Fruit fly (Drosophila melanogaster) whole organism: ENCODE results near the gene Uggt.

Source experiments
- CG8478 ChIP-seq: fragments of >200 bp; optimal IDR thresholded peaks from 2 replicates; lab custom pipeline; 2018; ENCODE audit warnings: inconsistent platforms
- Dll ChIP-seq: fragments of >200 bp; optimal IDR thresholded peaks from 2 replicates; lab custom pipeline; 2017
- EcR ChIP-seq, 2 experiments: fragments of >200 bp; optimal IDR thresholded peaks; 2 replicates each; lab custom pipeline; 2017; ENCODE audit warnings: missing biosample characterization in 2 of 2, missing genetic modification characterization in 2 of 2, missing genetic modification reagents in 2 of 2
- pan ChIP-seq: fragments of >200 bp; optimal IDR thresholded peaks from 2 replicates; lab custom pipeline; 2017
- psq ChIP-seq: fragments of >200 bp; optimal IDR thresholded peaks from 2 replicates; lab custom pipeline; 2017
- usp ChIP-seq: fragments of >200 bp; optimal IDR thresholded peaks from 2 replicates; lab custom pipeline; 2017; ENCODE audit warnings: missing biosample characterization, missing genetic modification characterization, mixed read lengths

dm6 chr3L:18836658-18837057 is 35.9 kb upstream of the Uggt start:
- TF ChIP-seq Dll (lab: Kevin White, UChicago) (no peak), CG8478 (lab: Kevin White, UChicago) (no peak), psq (no peak), pan (lab: Kevin White, UChicago) (no peak), usp (GFP tag; lab: Kevin White, UChicago) (no peak), EcR (GFP tag; optimal IDR thresholded peaks at IDR 0.05; lab: Kevin White, UChicago) (no peak)
